Worm (Caenorhabditis elegans): ENCODE data around the gene chca-1.

chca-1 gene

DNA sequence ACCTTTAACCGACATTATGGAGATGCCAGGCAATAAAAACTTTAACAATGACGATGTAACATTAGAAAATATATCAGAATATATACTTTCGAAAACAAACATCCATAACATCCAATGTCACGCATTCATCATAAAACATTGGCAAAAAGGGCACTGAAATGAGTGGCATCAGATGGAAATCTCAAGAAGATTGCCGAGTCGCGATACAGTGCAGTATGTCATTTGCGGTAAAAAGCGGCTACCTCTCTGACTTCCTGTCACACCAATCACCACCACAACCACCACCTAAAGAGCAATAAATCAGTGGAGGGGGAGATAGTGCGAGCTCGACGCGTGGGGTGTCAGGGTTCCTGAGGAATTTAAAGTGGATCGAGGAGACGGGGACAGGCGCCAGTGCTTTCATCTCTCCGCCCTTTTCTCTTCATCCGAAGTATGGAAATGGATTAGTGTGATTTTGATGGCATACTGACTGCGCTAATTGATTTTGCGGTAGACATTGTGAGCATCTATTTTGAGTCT, 38.1 kb upstream of the chca-1 start:
- TF ChIP-seq dmd-4 (tag; optimal IDR thresholded peaks at IDR 0.05; ENCODE audit: borderline replicate concordance) = no peak
- no peak for TF ChIP-seq zip-5 (tag; optimal IDR thresholded peaks at IDR 0.05)
- no peak for TF ChIP-seq hlh-6 (tag; optimal IDR thresholded peaks at IDR 0.05)
- no peak for TF ChIP-seq pqm-1 (tag; optimal IDR thresholded peaks at IDR 0.05)
- no peak for TF ChIP-seq ceh-48 (tag; optimal IDR thresholded peaks at IDR 0.05)
- peak; percentile 48 for TF ChIP-seq unc-55 (GFP tag; optimal IDR thresholded peaks at IDR 0.05)
- no peak for TF ChIP-seq hlh-30 (tag; optimal IDR thresholded peaks at IDR 0.05; ENCODE audit: insufficient read depth)
- no peak for TF ChIP-seq che-1 (tag; optimal IDR thresholded peaks at IDR 0.05)
- TF ChIP-seq rnt-1 (tag; optimal IDR thresholded peaks at IDR 0.05) = peak; percentile 27
- no peak for TF ChIP-seq pha-2 (tag; optimal IDR thresholded peaks at IDR 0.05)
- no peak for TF ChIP-seq ceh-9 (tag; optimal IDR thresholded peaks at IDR 0.05)
- TF ChIP-seq nhr-11 (tag; optimal IDR thresholded peaks at IDR 0.05) = no peak
- no peak for TF ChIP-seq ceh-19 (GFP tag; optimal IDR thresholded peaks at IDR 0.05)
- no peak for TF ChIP-seq pag-3 (tag; optimal IDR thresholded peaks at IDR 0.05; ENCODE audit: borderline replicate concordance)
- no peak for TF ChIP-seq ztf-16 (tag; optimal IDR thresholded peaks at IDR 0.05)

DNA sequence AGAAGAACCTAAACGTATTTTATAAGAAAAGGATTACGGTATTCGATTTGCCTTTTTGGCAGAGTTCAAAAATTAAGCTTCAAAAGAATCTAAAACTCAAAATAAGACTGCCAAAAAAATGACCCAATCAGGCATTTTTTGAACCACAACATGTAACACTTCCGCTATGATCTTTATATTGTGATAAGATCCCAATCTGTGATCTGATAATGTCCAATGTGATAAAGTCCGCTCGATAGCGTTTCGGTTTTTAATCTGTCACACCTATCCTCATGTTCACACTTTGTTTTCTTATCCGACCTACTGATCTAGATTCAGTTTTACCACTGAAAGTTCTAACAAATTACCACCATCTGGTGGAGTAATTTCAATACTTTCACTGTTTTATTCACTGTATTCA, 37.1 kb upstream of the chca-1 start:
- TF ChIP-seq K09A11.1 (tag; optimal IDR thresholded peaks at IDR 0.05; ENCODE audit: insufficient read depth) = no peak
- no peak for TF ChIP-seq ceh-18 (tag; optimal IDR thresholded peaks at IDR 0.05)
- no peak for TF ChIP-seq sox-2 (GFP tag; IDR thresholded peaks at IDR 0.05)
- TF ChIP-seq unc-86 (tag; optimal IDR thresholded peaks at IDR 0.05) = no peak
- no peak for TF ChIP-seq tbx-2 (tag; optimal IDR thresholded peaks at IDR 0.05)
- TF ChIP-seq sox-4 (tag; optimal IDR thresholded peaks at IDR 0.05) = no peak
- TF ChIP-seq eyg-1 (tag; optimal IDR thresholded peaks at IDR 0.05) = no peak
- TF ChIP-seq ceh-30 (tag; optimal IDR thresholded peaks at IDR 0.05) = no peak
- no peak for TF ChIP-seq hlh-15 (tag; optimal IDR thresholded peaks at IDR 0.05)
- no peak for TF ChIP-seq unc-42 (tag; optimal IDR thresholded peaks at IDR 0.05)
- TF ChIP-seq hlh-8 (tag; optimal IDR thresholded peaks at IDR 0.05) = no peak
- TF ChIP-seq rnt-1 (tag; optimal IDR thresholded peaks at IDR 0.05) = no peak

DNA sequence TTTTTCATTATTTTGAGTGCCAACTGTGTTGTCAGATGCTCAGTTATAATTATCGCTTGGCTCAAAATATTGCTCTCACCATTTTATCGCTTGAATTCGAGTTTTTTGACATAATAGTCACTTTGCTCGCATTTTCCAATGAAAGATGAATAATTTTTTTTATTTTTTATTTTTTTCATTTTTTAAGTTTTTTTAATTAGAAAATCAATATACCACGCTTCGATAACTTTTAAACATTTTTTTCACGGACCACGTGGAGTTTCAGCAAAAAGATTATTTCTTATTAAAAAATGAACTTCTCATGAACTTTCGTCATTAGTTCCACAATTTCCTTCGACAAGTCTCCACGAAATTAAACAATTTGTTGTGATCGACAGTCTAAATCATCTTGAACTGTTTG, 36.5 kb upstream of the chca-1 start, which contains the start of gene elt-1:
TSS of gene elt-1 (plus strand) at position 301 of the 400 bp plus-strand sequence.
- TF ChIP-seq pha-2 (tag; optimal IDR thresholded peaks at IDR 0.05) = no peak
- TF ChIP-seq unc-42 (tag; optimal IDR thresholded peaks at IDR 0.05) = no peak
- no peak for TF ChIP-seq lin-11 (tag; optimal IDR thresholded peaks at IDR 0.05)
- no peak for TF ChIP-seq dmd-4 (tag; optimal IDR thresholded peaks at IDR 0.05; ENCODE audit: borderline replicate concordance)
- no peak for TF ChIP-seq fkh-10 (GFP tag; optimal IDR thresholded peaks at IDR 0.05)
- no peak for TF ChIP-seq npax-4 (tag; optimal IDR thresholded peaks at IDR 0.05)
- no peak for TF ChIP-seq nhr-232 (tag; optimal IDR thresholded peaks at IDR 0.05)
- no peak for TF ChIP-seq K02D7.2 (tag; optimal IDR thresholded peaks at IDR 0.05)
- TF ChIP-seq pha-4 (tag; optimal IDR thresholded peaks at IDR 0.05) = no peak
- no peak for TF ChIP-seq che-1 (tag; optimal IDR thresholded peaks at IDR 0.05)
- TF ChIP-seq ref-2 (tag; optimal IDR thresholded peaks at IDR 0.05) = no peak
- no peak for TF ChIP-seq ceh-34 (tag; optimal IDR thresholded peaks at IDR 0.05)
- TF ChIP-seq ceh-48 (tag; optimal IDR thresholded peaks at IDR 0.05) = no peak

ce11 chrIV:9615511-9615910, 35.7 kb upstream of the chca-1 start:
- peak; percentile 100 for TF ChIP-seq rnt-1 (tag; optimal IDR thresholded peaks at IDR 0.05)
- TF ChIP-seq ama-1 (optimal IDR thresholded peaks at IDR 0.05) = no peak

DNA sequence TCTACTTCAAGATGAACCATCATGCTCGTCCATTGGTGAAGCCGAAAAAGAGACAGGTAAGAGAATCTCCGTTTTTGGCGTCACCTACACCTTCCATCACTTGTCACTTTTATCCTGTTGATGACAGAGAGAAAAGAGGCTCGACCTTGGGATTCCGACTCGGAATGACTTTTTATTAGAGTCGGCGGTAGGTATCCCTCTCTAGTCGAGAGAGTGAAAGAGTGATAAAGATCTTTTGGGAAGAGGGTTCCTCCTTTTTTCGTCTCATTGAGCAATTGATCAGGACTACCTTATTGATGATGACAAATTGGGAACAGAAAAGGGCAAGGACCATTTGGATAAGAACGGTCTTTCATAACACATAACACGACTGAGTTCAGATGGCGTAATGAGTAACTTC, 33.8 kb upstream of the chca-1 start:
- no peak for TF ChIP-seq ref-2 (tag; optimal IDR thresholded peaks at IDR 0.05)
- TF ChIP-seq pag-3 (tag; optimal IDR thresholded peaks at IDR 0.05; ENCODE audit: borderline replicate concordance) = no peak
- TF ChIP-seq unc-3 (GFP tag; conservative IDR thresholded peaks at IDR 0.05) = no peak
- no peak for TF ChIP-seq unc-3 (tag; optimal IDR thresholded peaks at IDR 0.05)
- no peak for TF ChIP-seq hlh-30 (tag; optimal IDR thresholded peaks at IDR 0.05; ENCODE audit: insufficient read depth)
- TF ChIP-seq npax-4 (tag; optimal IDR thresholded peaks at IDR 0.05) = no peak
- no peak for TF ChIP-seq pros-1 (tag; optimal IDR thresholded peaks at IDR 0.05)
